Worm (Caenorhabditis elegans): Measurements from ENCODE around the gene C32D5.11.
A peak's percentile ranks its signal among the peaks of the same experiment; 100 is the strongest.

Gene C32D5.11

DNA sequence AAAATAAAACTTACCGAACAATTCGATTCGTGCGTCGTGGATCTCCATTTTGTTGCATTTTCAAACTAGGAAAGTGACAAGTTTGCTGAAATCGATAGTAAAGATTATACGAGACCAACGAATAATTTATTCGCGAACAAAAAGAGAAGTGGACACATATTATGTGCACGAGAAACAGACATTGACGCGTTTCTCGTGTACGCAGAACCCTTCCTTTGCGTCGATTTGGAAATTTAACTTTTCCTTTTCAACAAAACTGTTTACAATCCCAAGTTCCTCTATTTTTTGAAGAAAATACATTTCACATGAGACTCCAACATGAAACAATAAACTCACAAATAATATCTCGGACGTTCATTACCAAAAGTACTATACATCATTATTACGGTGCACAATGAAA lies 5.6 kb upstream of the C32D5.11 start, which contains the start of gene K10B2.4:
Gene K10B2.4 (minus strand): TSS at position 138 of the 400 bp plus-strand sequence.
- TF ChIP-seq sma-3 (GFP tag; optimal IDR thresholded peaks at IDR 0.05) (peak; percentile 70), unc-39 (tag; optimal IDR thresholded peaks at IDR 0.05) (no peak), elt-1 (tag; optimal IDR thresholded peaks at IDR 0.05) (no peak), ceh-16 (tag; optimal IDR thresholded peaks at IDR 0.05) (peak; percentile 21), nhr-129 (tag; optimal IDR thresholded peaks at IDR 0.05) (peak; percentile 86), nhr-6 (tag; optimal IDR thresholded peaks at IDR 0.05) (peak; percentile 68), nhr-11 (tag; optimal IDR thresholded peaks at IDR 0.05) (no peak), crh-2 (tag; optimal IDR thresholded peaks at IDR 0.05) (peak; percentile 75), peb-1 (tag; optimal IDR thresholded peaks at IDR 0.05) (no peak), sma-9 (GFP tag; optimal IDR thresholded peaks at IDR 0.05) (peak; percentile 73), sma-9 (tag; optimal IDR thresholded peaks at IDR 0.05) (no peak), nhr-25 (tag; optimal IDR thresholded peaks at IDR 0.05) (peak; percentile 78), F13H6.1 (tag; optimal IDR thresholded peaks at IDR 0.05) (peak; percentile 37), lin-11 (tag; optimal IDR thresholded peaks at IDR 0.05) (no peak), mab-5 (tag; optimal IDR thresholded peaks at IDR 0.05) (peak; percentile 40), alr-1 (tag; optimal IDR thresholded peaks at IDR 0.05) (no peak), nhr-21 (tag; optimal IDR thresholded peaks at IDR 0.05) (peak; percentile 40), nhr-237 (tag; optimal IDR thresholded peaks at IDR 0.05) (no peak), snpc-4 (tag; optimal IDR thresholded peaks at IDR 0.05) (peak; percentile 46), skn-1 (tag; optimal IDR thresholded peaks at IDR 0.05) (no peak), unc-55 (GFP tag; optimal IDR thresholded peaks at IDR 0.05) (peak; percentile 81), C34F6.9 (tag; optimal IDR thresholded peaks at IDR 0.05) (peak; percentile 79), unc-62 (GFP tag; optimal IDR thresholded peaks at IDR 0.05) (no peak), ztf-11 (tag; optimal IDR thresholded peaks at IDR 0.05) (no peak), gmeb-1 (tag; optimal IDR thresholded peaks at IDR 0.05) (peak; percentile 76), fos-1 (tag; optimal IDR thresholded peaks at IDR 0.05) (peak; percentile 44), lin-13 (GFP tag; optimal IDR thresholded peaks at IDR 0.05) (peak; percentile 65), lsy-2 (tag; optimal IDR thresholded peaks at IDR 0.05) (peak; percentile 23 to 87), sem-4 (tag; optimal IDR thresholded peaks at IDR 0.05) (peak; percentile 33)

DNA sequence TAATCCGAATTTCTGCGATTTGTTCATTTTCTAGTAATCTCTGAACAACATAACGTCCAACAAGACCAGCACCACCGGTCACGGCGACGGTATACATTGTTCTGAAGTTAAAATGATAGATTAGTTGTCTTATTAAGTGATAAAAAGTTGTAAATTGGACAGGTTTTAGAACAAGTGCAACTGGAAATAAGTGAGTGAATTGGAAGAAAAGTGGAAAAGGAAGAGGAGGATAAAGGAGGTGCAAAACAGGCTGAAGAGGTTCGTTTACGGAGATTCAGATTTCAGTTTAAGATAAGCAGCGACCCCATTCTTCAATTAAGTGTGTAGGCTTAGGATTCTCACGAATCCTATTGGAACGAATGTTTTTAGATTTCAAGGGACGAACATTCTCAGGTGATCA lies 3.7 kb upstream of the C32D5.11 start, which contains the start of gene C32D5.12:
Gene C32D5.12 (minus strand): TSS at position 101 of the 400 bp plus-strand sequence.
- TF ChIP-seq ztf-11 (tag; optimal IDR thresholded peaks at IDR 0.05) = no peak
- no peak for TF ChIP-seq fos-1 (tag; optimal IDR thresholded peaks at IDR 0.05)
- TF ChIP-seq nhr-12 (tag; optimal IDR thresholded peaks at IDR 0.05) = no peak
- no peak for TF ChIP-seq mbf-1 (tag; optimal IDR thresholded peaks at IDR 0.05)
- TF ChIP-seq blmp-1 (tag; optimal IDR thresholded peaks at IDR 0.05; ENCODE audit: insufficient read depth) = no peak
- no peak for TF ChIP-seq unc-62 (GFP tag; optimal IDR thresholded peaks at IDR 0.05)
- no peak for TF ChIP-seq lsy-2 (tag; optimal IDR thresholded peaks at IDR 0.05)
- TF ChIP-seq zag-1 (tag; optimal IDR thresholded peaks at IDR 0.05) = no peak
- no peak for TF ChIP-seq elt-1 (tag; optimal IDR thresholded peaks at IDR 0.05)

DNA sequence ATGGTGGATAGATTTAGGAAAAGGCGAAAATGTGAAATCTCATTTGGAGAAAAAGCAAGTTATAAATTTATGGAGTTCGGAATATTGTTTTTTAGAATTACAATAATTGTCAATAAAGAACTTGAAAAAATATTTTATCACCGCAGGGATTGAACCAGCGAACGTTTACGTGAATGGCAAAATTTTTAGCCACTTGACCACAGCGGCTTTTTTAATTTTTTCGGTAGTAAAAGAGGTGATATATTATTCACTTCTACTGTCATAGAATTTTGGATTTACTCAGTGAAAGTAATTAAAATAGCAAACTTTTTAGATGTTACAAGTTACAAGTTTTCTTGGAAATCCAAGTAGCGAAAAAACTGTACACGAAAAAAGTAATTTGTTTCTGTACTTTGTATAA lies 3.0 kb upstream of the C32D5.11 start:
- TF ChIP-seq nhr-77 (tag; optimal IDR thresholded peaks at IDR 0.05) (no peak), elt-3 (tag; optimal IDR thresholded peaks at IDR 0.05) (no peak), nhr-10 (tag; optimal IDR thresholded peaks at IDR 0.05) (no peak), C34F6.9 (tag; optimal IDR thresholded peaks at IDR 0.05) (no peak), unc-62 (GFP tag; optimal IDR thresholded peaks at IDR 0.05) (no peak), lin-11 (tag; optimal IDR thresholded peaks at IDR 0.05) (no peak), lin-13 (GFP tag; optimal IDR thresholded peaks at IDR 0.05) (no peak), R02D3.7 (tag; optimal IDR thresholded peaks at IDR 0.05) (no peak), unc-39 (tag; optimal IDR thresholded peaks at IDR 0.05) (no peak), dmd-4 (tag; optimal IDR thresholded peaks at IDR 0.05) (no peak), elt-1 (tag; optimal IDR thresholded peaks at IDR 0.05) (no peak), gmeb-1 (tag; optimal IDR thresholded peaks at IDR 0.05) (no peak), unc-55 (GFP tag; optimal IDR thresholded peaks at IDR 0.05) (no peak), Y55F3AM.14 (GFP tag; optimal IDR thresholded peaks at IDR 0.05) (no peak)

DNA sequence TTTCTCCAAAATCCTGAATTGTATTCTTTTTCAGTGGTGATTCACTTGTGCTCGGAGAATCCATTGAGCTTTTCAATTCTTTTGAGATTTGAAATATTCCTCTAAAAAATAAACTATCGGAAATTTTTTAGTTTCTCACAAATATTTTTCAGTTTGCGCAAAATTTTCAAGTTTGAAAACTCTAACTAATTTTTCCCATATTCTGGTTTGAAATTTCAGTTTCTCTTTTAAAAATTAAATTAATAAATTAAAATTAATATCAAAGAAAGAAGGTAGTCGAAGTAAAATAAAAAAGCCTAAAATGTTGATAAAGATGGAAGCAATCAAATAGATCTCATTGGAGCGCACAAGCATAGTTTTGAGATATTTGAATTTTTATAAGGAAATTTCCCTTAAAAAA lies 3.4 kb downstream of the C32D5.11 start, which contains the start of gene C32D5.10:
Gene C32D5.10 (minus strand): TSS at position 101 of the 400 bp plus-strand sequence.
- no peak for TF ChIP-seq ceh-82 (tag; optimal IDR thresholded peaks at IDR 0.05)
- TF ChIP-seq nhr-25 (tag; optimal IDR thresholded peaks at IDR 0.05) = peak; percentile 28
